Fruit fly (Drosophila melanogaster): ENCODE results near the gene Mgstl.

DNA sequence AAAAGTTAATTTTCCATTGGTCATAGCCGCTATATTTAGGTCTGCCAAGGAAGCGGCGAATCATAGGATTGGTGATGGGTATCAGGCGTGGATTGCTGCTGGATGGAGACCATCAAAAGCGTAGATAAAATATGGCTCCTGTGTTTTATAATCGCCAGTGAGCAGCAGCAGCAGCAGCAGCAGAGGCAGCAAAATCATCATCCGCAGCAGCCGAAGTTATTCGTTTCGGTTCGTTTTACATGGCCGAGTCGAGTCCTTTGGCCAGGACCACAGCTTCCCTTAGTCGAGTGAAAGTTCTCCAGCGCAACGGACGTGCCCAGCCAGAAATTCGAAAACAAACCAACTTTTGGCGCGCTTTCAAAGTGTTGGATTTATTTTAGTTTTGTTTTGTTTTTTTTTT, 51.6 kb downstream of the Mgstl start, which contains the start of gene stg1:
- TF ChIP-seq EcR (GFP tag; optimal IDR thresholded peaks at IDR 0.05), result no peak
- no peak for TF ChIP-seq pan (optimal IDR thresholded peaks at IDR 0.05)

Measured in whole organism.